Worm (Caenorhabditis elegans): ENCODE measurements around the gene C24A8.5.

Gene C24A8.5

DNA sequence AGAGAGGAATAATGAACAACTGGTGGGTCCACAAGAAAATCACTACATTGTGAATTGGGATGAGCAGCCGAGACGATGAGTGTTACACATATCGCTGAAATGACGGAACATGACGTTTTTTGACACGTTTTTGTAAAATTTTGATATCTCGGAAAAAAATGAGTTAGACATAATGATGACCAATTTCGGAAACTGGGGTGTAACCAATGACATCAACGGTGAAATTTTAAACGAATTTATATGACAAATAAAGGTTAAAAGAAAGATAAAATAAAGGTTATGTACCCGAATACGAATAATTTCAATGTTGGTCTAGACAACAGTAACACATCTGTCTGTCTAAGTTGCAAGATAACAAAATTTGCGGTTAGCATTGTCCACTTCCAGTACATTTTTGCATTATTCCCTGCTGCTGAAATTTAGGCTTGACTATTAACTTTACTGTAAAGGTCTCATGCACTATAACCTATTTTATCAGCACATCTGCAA, 49.4 kb downstream of the C24A8.5 start, which contains the start of the genes twk-28 and ets-9:
Gene twk-28, minus strand, starts transcription at position 51 of the 489 bp plus-strand sequence.
Gene ets-9, plus strand, starts transcription at position 410 of the 489 bp plus-strand sequence.
- TF ChIP-seq zim-3 (tag; optimal IDR thresholded peaks at IDR 0.05) (no peak), lin-40 (tag; optimal IDR thresholded peaks at IDR 0.05) (no peak), hlh-12 (tag; optimal IDR thresholded peaks at IDR 0.05) (no peak), T26A5.8 (tag; optimal IDR thresholded peaks at IDR 0.05) (no peak), B0261.1 (tag; optimal IDR thresholded peaks at IDR 0.05) (no peak), let-607 (tag; optimal IDR thresholded peaks at IDR 0.05) (no peak), lag-1 (GFP tag; IDR thresholded peaks at IDR 0.05) (no peak), F23B12.7 (tag; optimal IDR thresholded peaks at IDR 0.05; ENCODE audit: insufficient read depth) (no peak), F39B2.1 (GFP tag; IDR thresholded peaks at IDR 0.05) (no peak), lin-54 (GFP tag; optimal IDR thresholded peaks at IDR 0.05) (no peak), Y67H2A.10 (GFP tag; conservative IDR thresholded peaks at IDR 0.05) (no peak), nhr-90 (tag; optimal IDR thresholded peaks at IDR 0.05) (no peak), nfya-1 (tag; optimal IDR thresholded peaks at IDR 0.05; ENCODE audit: borderline replicate concordance, insufficient read depth) (no peak), ccch-3 (GFP tag; optimal IDR thresholded peaks at IDR 0.05) (no peak), ceh-91 (GFP tag; IDR thresholded peaks at IDR 0.05) (no peak), Y56A3A.18 (GFP tag; IDR thresholded peaks at IDR 0.05) (no peak), dox-1 (GFP tag; IDR thresholded peaks at IDR 0.05) (no peak), ztf-18 (tag; optimal IDR thresholded peaks at IDR 0.05) (no peak), nhr-120 (GFP tag; IDR thresholded peaks at IDR 0.05) (no peak)

Data from whole organism, young adult.